Fruit fly (Drosophila melanogaster) whole organism, prepupa: ENCODE measurements around the gene CG46025.

ENCODE experiments used
- Blimp-1 ChIP-seq: fragments of 200-800 bp; sonication (Bioruptor generic); optimal IDR thresholded peaks from 3 replicates; lab custom pipeline; 2017; ENCODE audit warnings: missing biosample characterization, missing genetic modification characterization, mild to moderate bottlenecking, moderate library complexity, missing genetic modification reagents
- CG10669 ChIP-seq: fragments of 200-800 bp; sonication (Bioruptor generic); optimal IDR thresholded peaks from 3 replicates; lab custom pipeline; 2018; ENCODE audit warnings: missing biosample characterization, mild to moderate bottlenecking, missing genetic modification characterization, moderate library complexity
- CG11294 ChIP-seq: fragments of 200-800 bp; sonication (Bioruptor generic); IDR thresholded peaks from 2 replicates; pipeline ENCODE4 v1.3.6; 2022; ENCODE audit warnings: missing biosample characterization, missing genetic modification characterization
- CG11762 ChIP-seq: fragments of 200-800 bp; sonication (Bioruptor generic); optimal IDR thresholded peaks from 3 replicates; lab custom pipeline; 2016; ENCODE audit warnings: missing biosample characterization, missing genetic modification characterization; ENCODE audit not compliant: insufficient read depth
- CG16779 ChIP-seq: fragments of 200-800 bp; sonication (Bioruptor generic); optimal IDR thresholded peaks from 3 replicates; lab custom pipeline; 2017; ENCODE audit warnings: missing biosample characterization, mild to moderate bottlenecking, missing genetic modification characterization
- CG32006 ChIP-seq: fragments of 200-800 bp; sonication (Bioruptor generic); optimal IDR thresholded peaks from 3 replicates; lab custom pipeline; 2017; ENCODE audit warnings: missing biosample characterization, mild to moderate bottlenecking, missing genetic modification characterization
- CG3919 ChIP-seq: fragments of 200-800 bp; sonication (Bioruptor generic); optimal IDR thresholded peaks from 3 replicates; lab custom pipeline; 2016; ENCODE audit warnings: missing biosample characterization, missing genetic modification characterization
- CG6163 ChIP-seq: fragments of 200-800 bp; sonication (Bioruptor generic); IDR thresholded peaks from 3 replicates; pipeline ENCODE4 v1.3.6; 2022; ENCODE audit warnings: missing biosample characterization, missing genetic modification characterization
- CG6276 ChIP-seq: fragments of 200-800 bp; sonication (Bioruptor generic); optimal IDR thresholded peaks from 2 replicates; lab custom pipeline; 2017; ENCODE audit warnings: missing biosample characterization, mild to moderate bottlenecking, missing genetic modification characterization
- CG6792 ChIP-seq: fragments of 200-800 bp; sonication (Bioruptor generic); optimal IDR thresholded peaks from 3 replicates; lab custom pipeline; 2016; ENCODE audit warnings: missing biosample characterization, missing genetic modification characterization
- CG6808 ChIP-seq: fragments of 200-800 bp; sonication (Bioruptor generic); optimal IDR thresholded peaks from 3 replicates; lab custom pipeline; 2017; ENCODE audit warnings: missing biosample characterization, missing genetic modification characterization, mild to moderate bottlenecking, moderate library complexity, missing genetic modification reagents
- CG7368 ChIP-seq: fragments of 200-800 bp; sonication (Bioruptor generic); optimal IDR thresholded peaks from 3 replicates; lab custom pipeline; 2016; ENCODE audit warnings: missing biosample characterization, missing genetic modification characterization
- CG8119 ChIP-seq: fragments of 200-800 bp; sonication (Bioruptor generic); IDR thresholded peaks from 3 replicates; pipeline ENCODE4 v1.3.6; 2022; ENCODE audit warnings: missing biosample characterization, missing genetic modification characterization
- CG8632 ChIP-seq: fragments of 200-800 bp; sonication (Bioruptor generic); optimal IDR thresholded peaks from 3 replicates; lab custom pipeline; 2016; ENCODE audit warnings: missing biosample characterization, missing genetic modification characterization
- Eip75B ChIP-seq: fragments of 200-800 bp; sonication (Bioruptor generic); optimal IDR thresholded peaks from 3 replicates; lab custom pipeline; 2016; ENCODE audit warnings: missing biosample characterization, missing genetic modification characterization
- Eip93F ChIP-seq: fragments of 200-800 bp; sonication (Bioruptor generic); optimal IDR thresholded peaks from 2 replicates; lab custom pipeline; 2016; ENCODE audit warnings: missing biosample characterization, mild to moderate bottlenecking, missing genetic modification characterization
- Ets21C ChIP-seq: fragments of 200-800 bp; sonication (Bioruptor generic); optimal IDR thresholded peaks from 3 replicates; lab custom pipeline; 2016; ENCODE audit warnings: missing biosample characterization, missing genetic modification characterization
- Gug ChIP-seq: fragments of 200-800 bp; sonication (Bioruptor generic); IDR thresholded peaks from 2 replicates; pipeline ENCODE4 v1.3.6; 2022; ENCODE audit warnings: missing biosample characterization, missing genetic modification characterization
- Hr38 ChIP-seq: sonication (Bioruptor generic); optimal IDR thresholded peaks from 2 replicates; lab custom pipeline; 2016; ENCODE audit warnings: missing biosample characterization, missing genetic modification characterization
- Hr39 ChIP-seq: fragments of 200-800 bp; sonication (Bioruptor generic); optimal IDR thresholded peaks from 2 replicates; lab custom pipeline; 2016; ENCODE audit warnings: missing biosample characterization, missing genetic modification characterization
- Hr4 ChIP-seq: fragments of 200-800 bp; sonication (Bioruptor generic); optimal IDR thresholded peaks from 3 replicates; lab custom pipeline; 2016; ENCODE audit warnings: missing biosample characterization, missing genetic modification characterization
- Sox14 ChIP-seq: fragments of 200-800 bp; sonication (Bioruptor generic); optimal IDR thresholded peaks from 3 replicates; lab custom pipeline; 2016; ENCODE audit warnings: missing biosample characterization, missing genetic modification characterization
- Sox15 ChIP-seq: fragments of 200-800 bp; sonication (Bioruptor generic); optimal IDR thresholded peaks from 3 replicates; lab custom pipeline; 2016; ENCODE audit warnings: missing biosample characterization, missing genetic modification characterization
- acj6 ChIP-seq: fragments of 200-800 bp; sonication (Bioruptor generic); optimal IDR thresholded peaks from 3 replicates; lab custom pipeline; 2016; ENCODE audit warnings: missing biosample characterization, missing genetic modification characterization
- dac ChIP-seq: fragments of 200-800 bp; sonication (Bioruptor generic); optimal IDR thresholded peaks from 2 replicates; lab custom pipeline; 2017; ENCODE audit warnings: missing biosample characterization, mild to moderate bottlenecking, missing genetic modification characterization
- dsx ChIP-seq: fragments of 200-800 bp; optimal IDR thresholded peaks from 3 replicates; lab custom pipeline; 2019; ENCODE audit warnings: missing biosample characterization, mild to moderate bottlenecking, missing genetic modification characterization, moderate library complexity; ENCODE audit not compliant: poor library complexity, severe bottlenecking
- eg ChIP-seq: fragments of 200-800 bp; sonication (Bioruptor generic); IDR thresholded peaks from 3 replicates; pipeline ENCODE4 v1.3.6; 2022; ENCODE audit warnings: missing biosample characterization, missing genetic modification characterization
- esn ChIP-seq: fragments of 200-800 bp; sonication (Bioruptor generic); optimal IDR thresholded peaks from 2 replicates; lab custom pipeline; 2016; ENCODE audit warnings: missing biosample characterization, mild to moderate bottlenecking, missing genetic modification characterization, moderate library complexity
- fd59A ChIP-seq: fragments of 200-800 bp; sonication (Bioruptor generic); optimal IDR thresholded peaks from 2 replicates; lab custom pipeline; 2017; ENCODE audit warnings: missing biosample characterization, mild to moderate bottlenecking, missing genetic modification characterization, missing genetic modification reagents
- net ChIP-seq: fragments of 200-800 bp; sonication (Bioruptor generic); optimal IDR thresholded peaks from 3 replicates; lab custom pipeline; 2016; ENCODE audit warnings: missing biosample characterization, missing genetic modification characterization
- pdm3 ChIP-seq: fragments of 200-800 bp; sonication (Bioruptor generic); optimal IDR thresholded peaks from 3 replicates; lab custom pipeline; 2016; ENCODE audit warnings: missing biosample characterization, missing genetic modification characterization
- ss ChIP-seq, 2 experiments: fragments of 200-800 bp; sonication (Bioruptor generic); optimal IDR thresholded peaks; 2 replicates in 1 of 2; 3 replicates in 1 of 2; lab custom pipeline; 2017 to 2018; ENCODE audit warnings: mild to moderate bottlenecking in 2 of 2, missing biosample characterization in 2 of 2, missing genetic modification characterization in 2 of 2, moderate library complexity in 1 of 2
- svp ChIP-seq: fragments of 200-800 bp; sonication (Bioruptor generic); peaks from one replicate; lab custom pipeline; 2016; ENCODE audit warnings: missing biosample characterization, missing genetic modification characterization
- topi ChIP-seq: fragments of 200-800 bp; sonication (Bioruptor generic); optimal IDR thresholded peaks from 3 replicates; lab custom pipeline; 2016; ENCODE audit warnings: missing biosample characterization, missing genetic modification characterization

Gene CG46025

DNA sequence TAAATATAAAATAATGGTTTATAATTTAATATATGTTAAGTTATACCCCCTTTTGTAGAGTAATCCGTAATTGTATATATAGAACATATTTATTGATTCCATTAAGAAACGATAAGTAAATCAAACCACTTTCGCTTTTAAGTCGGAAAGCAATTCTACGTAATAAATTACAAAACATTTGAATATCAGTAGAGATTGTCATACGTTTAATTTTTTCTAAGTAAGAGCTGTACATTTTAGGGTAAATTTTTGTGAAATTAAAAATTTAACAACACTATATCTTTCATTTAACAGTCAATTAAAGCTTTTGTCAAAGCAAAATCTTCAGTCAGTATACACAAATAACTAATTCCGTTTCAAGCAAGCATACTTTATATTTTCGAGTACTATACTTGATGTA, at the start of gene CG46025:
Gene CG46025 (plus strand): TSS at position 301 of the 400 bp plus-strand sequence.
- TF ChIP-seq eg (GFP tag; lab: Robert Waterston, UW) (no peak), CG8119 (GFP tag; lab: Robert Waterston, UW) (no peak), CG6163 (GFP tag; lab: Robert Waterston, UW) (no peak), Sox14 (no peak), CG6276 (no peak), CG6808 (GFP tag; lab: Kevin White, UChicago) (no peak), net (GFP tag; lab: Kevin White, UChicago) (no peak), acj6 (GFP tag; lab: Kevin White, UChicago) (no peak), Sox15 (GFP tag; lab: Kevin White, UChicago) (no peak), Blimp-1 (GFP tag; lab: Kevin White, UChicago) (no peak)

DNA sequence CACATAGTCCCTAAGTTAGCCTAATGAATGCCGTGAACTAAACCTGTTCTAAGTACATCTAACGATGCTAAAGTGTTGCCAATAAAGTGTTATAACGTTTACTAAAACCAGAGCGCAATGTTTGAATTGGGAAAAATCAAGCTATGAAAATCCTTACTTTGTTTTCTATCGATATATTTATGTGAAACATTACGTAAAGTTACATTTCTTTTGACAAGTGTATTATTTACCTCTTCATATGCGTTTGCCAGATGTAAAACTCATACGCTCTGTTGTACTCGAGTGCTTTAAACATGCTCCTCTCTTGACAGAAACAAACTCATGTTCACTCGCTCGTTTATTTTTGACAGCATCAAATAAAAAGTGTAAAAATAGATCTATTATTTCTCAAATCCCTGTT, 43.4 kb upstream of the CG46025 start, which contains the start of gene Ntl:
Gene Ntl (plus strand): TSS at position 301 of the 400 bp plus-strand sequence.
- no peak for TF ChIP-seq CG6792 (GFP tag; lab: Kevin White, UChicago)
- TF ChIP-seq CG32006 (GFP tag; lab: Kevin White, UChicago): no peak
- TF ChIP-seq CG8632 (GFP tag; lab: Kevin White, UChicago): no peak
- TF ChIP-seq topi (GFP tag; lab: Kevin White, UChicago): no peak
- TF ChIP-seq Eip93F (GFP tag; lab: Kevin White, UChicago): no peak
- no peak for TF ChIP-seq ss (GFP tag; optimal IDR thresholded peaks at IDR 0.05; lab: Kevin White, UChicago)
- TF ChIP-seq Hr38 (GFP tag; lab: Kevin White, UChicago): no peak
- no peak for TF ChIP-seq CG3919 (GFP tag; lab: Kevin White, UChicago)
- TF ChIP-seq Ets21C (GFP tag; lab: Kevin White, UChicago): no peak
- TF ChIP-seq CG11762 (GFP tag; lab: Kevin White, UChicago): no peak
- TF ChIP-seq Eip75B (GFP tag; lab: Kevin White, UChicago): no peak

DNA sequence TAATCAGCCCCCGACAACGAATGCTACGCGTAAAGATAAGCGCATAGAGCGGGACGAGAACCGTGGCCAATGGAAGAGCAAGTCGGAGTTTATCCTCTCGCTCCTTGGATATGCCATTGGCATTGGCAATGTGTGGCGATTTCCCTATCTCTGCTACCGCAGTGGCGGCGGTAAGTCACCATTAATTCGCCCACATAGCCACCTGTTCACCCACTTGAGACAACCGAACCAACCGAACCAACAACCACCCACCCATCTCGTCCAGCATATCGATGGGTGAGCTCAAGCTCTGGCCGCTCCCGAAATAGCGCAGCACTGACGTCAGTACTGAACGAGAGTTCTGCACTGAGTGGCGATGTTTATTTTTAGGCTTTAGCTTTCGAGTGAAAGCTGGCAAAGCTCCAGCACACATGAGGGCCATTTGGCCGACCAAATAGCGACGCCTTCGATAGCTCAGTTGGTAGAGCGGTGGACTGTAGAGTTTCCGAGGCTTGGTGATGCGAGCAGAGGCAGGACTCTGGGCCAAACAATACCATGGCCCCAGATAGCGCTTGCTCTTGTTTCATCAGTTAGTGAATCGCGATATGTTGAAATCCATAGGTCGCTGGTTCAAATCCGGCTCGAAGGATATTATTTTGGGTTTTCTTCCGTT, 42.8 kb upstream of the CG46025 start:
- TF ChIP-seq svp (GFP tag; lab: Kevin White, UChicago) (peak; percentile 63), Eip75B (GFP tag; lab: Kevin White, UChicago) (no peak)

DNA sequence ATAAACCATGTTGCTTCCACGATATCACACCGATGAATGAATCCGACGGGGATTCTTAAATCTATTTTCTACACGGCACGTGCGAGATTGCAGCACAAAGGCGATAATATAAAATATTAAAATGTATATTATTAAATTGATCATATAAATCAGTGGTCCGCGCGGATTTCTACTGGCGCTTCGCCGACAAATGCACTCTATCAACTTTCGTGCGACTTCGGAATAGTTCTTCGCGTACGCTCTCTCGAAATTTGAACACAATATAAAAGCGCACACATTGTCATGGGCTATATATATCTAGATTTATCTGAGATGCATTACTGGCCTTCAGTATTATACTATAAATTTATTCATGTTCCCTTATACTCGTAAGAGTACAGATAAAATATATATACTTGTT, 37.4 kb upstream of the CG46025 start, which contains the start of gene CG33296:
Gene CG33296 (minus strand): TSS at position 101 of the 400 bp plus-strand sequence.
- TF ChIP-seq CG16779 (no peak), CG11294 (GFP tag; lab: Robert Waterston, UW) (no peak), dsx (no peak), dac (GFP tag; lab: Kevin White, UChicago) (no peak), Ets21C (GFP tag; lab: Kevin White, UChicago) (no peak), pdm3 (no peak), CG6163 (GFP tag; lab: Robert Waterston, UW) (no peak), esn (GFP tag; lab: Kevin White, UChicago) (no peak), fd59A (no peak), ss (GFP tag; optimal IDR thresholded peaks at IDR 0.05; lab: Kevin White, UChicago) (no peak), CG10669 (GFP tag; lab: Kevin White, UChicago) (no peak)
- TF ChIP-seq, all 60 proteins: peak for 0

DNA sequence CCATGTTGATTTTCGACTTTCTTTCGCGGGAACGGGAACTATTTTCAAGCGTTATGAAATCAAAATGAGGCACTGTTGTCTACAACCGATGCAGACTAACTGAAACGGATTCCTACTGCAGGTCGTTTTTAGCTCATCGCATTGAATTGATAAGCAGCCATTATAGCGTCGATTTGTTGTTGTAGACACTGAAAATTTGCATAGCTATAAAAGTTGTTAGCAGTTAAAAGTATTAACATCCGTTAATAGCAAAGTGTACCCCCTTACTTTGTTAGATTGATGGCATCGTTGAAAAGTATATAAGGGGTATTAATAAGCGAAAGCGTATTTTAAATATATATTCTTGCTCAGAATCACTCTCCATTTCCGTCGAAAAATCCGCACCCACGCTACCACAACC, 34.6 kb upstream of the CG46025 start, which contains the start of gene CG13793:
Gene CG13793 (minus strand): TSS at position 101 of the 400 bp plus-strand sequence.
- TF ChIP-seq Gug (no peak), CG7368 (GFP tag; lab: Kevin White, UChicago) (no peak), Hr4 (GFP tag; lab: Kevin White, UChicago) (no peak), Hr39 (GFP tag; lab: Kevin White, UChicago) (no peak), CG3919 (GFP tag; lab: Kevin White, UChicago) (no peak)
